Worm (Caenorhabditis elegans): ENCODE results near the gene irld-2.

DNA sequence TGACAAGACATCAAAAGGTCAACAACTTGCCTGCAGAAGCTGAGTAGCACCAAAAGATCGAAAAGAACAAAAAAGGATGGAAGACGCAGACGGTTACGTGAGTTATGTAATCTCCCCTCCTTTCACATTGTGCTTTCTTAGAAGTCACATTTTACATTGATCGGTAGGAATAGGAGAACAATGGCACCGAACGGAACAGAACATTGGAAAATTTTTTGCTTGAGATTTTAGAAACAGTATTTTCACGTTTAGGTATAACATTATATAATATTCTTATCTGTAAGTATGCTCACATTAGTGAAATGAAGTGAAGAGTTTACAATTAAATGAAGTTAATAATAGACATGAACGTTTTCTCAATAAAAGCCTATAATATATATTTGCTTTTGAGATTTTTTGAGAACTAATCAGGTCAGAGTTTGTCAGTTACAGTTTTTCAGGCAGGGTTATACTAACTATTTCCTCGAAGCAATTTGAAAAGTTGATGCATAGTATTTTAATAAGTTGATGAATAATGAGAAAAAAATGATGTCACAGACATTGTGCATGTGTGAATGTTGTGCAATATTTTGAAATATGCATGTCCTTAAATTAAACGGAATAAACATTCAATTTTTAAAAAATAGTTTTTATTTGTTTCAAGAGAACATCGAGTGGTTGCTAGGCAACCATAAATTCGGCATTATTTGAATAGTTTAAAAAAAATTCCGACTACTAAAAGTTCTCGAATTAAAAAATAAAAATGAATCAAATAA, 13.7 kb downstream of the irld-2 start:
- no peak for TF ChIP-seq ztf-29 (GFP tag; IDR thresholded peaks at IDR 0.05)
- no peak for TF ChIP-seq flt-1 (GFP tag; IDR thresholded peaks at IDR 0.05)
- TF ChIP-seq klf-2 (GFP tag; conservative IDR thresholded peaks at IDR 0.05): no peak
- TF ChIP-seq tab-1 (GFP tag; IDR thresholded peaks at IDR 0.05): no peak
- no peak for TF ChIP-seq T22C8.4 (GFP tag; IDR thresholded peaks at IDR 0.05)
- TF ChIP-seq ref-1 (GFP tag; conservative IDR thresholded peaks at IDR 0.05): no peak
- no peak for TF ChIP-seq med-1 (GFP tag; optimal IDR thresholded peaks at IDR 0.05; ENCODE audit: insufficient read depth)
- no peak for TF ChIP-seq cog-1 (tag; optimal IDR thresholded peaks at IDR 0.05)
- TF ChIP-seq ztf-23 (GFP tag; IDR thresholded peaks at IDR 0.05): no peak
